Worm (Caenorhabditis elegans) whole organism, late embryonic: ENCODE results near the gene abcf-1.

Experiments used
- C08G9.2 ChIP-seq: sonication (generic microtip); optimal IDR thresholded peaks from 2 replicates; lab custom pipeline; 2016; ENCODE audit warnings: mild to moderate bottlenecking, missing genetic modification characterization, moderate library complexity, missing compliant biosample characterization
- K02D7.2 ChIP-seq: sonication (generic microtip); optimal IDR thresholded peaks from 2 replicates; lab custom pipeline; 2017; ENCODE audit warnings: mild to moderate bottlenecking, missing genetic modification characterization, missing compliant biosample characterization
- K09A11.1 ChIP-seq: sonication (generic microtip); optimal IDR thresholded peaks from 2 replicates; lab custom pipeline; 2017; ENCODE audit warnings: antibody characterized with exemption, mild to moderate bottlenecking, missing genetic modification characterization, missing compliant biosample characterization; ENCODE audit not compliant: insufficient read depth
- T23F11.4 ChIP-seq: fragments of 200-800 bp; sonication (Bioruptor generic); optimal IDR thresholded peaks from 2 replicates; lab custom pipeline; 2018; ENCODE audit warnings: mild to moderate bottlenecking, missing genetic modification characterization, missing compliant biosample characterization
- Y22D7AL.16 ChIP-seq: sonication (generic microtip); optimal IDR thresholded peaks from 2 replicates; lab custom pipeline; 2016; ENCODE audit warnings: missing genetic modification characterization, missing compliant biosample characterization
- ahr-1 ChIP-seq: sonication (generic microtip); optimal IDR thresholded peaks from 2 replicates; lab custom pipeline; 2016; ENCODE audit warnings: missing genetic modification characterization, missing compliant biosample characterization
- ceh-14 ChIP-seq: sonication (generic microtip); optimal IDR thresholded peaks from 2 replicates; lab custom pipeline; 2016; ENCODE audit warnings: missing genotype, missing genetic modification characterization, missing compliant biosample characterization
- ceh-18 ChIP-seq: sonication (generic microtip); optimal IDR thresholded peaks from 2 replicates; lab custom pipeline; 2016; ENCODE audit warnings: missing genetic modification characterization, missing compliant biosample characterization
- ceh-2 ChIP-seq: sonication (generic microtip); optimal IDR thresholded peaks from 2 replicates; lab custom pipeline; 2016; ENCODE audit warnings: missing genotype, missing genetic modification characterization, missing compliant biosample characterization
- ceh-22 ChIP-seq: sonication (generic microtip); optimal IDR thresholded peaks from 2 replicates; lab custom pipeline; 2017; ENCODE audit warnings: missing biosample characterization, missing genetic modification characterization
- ceh-31 ChIP-seq: sonication (generic microtip); optimal IDR thresholded peaks from 2 replicates; lab custom pipeline; 2016; ENCODE audit warnings: missing genetic modification characterization, missing compliant biosample characterization
- ceh-34 ChIP-seq: sonication (generic microtip); optimal IDR thresholded peaks from 2 replicates; lab custom pipeline; 2016; ENCODE audit warnings: mild to moderate bottlenecking, missing genetic modification characterization, missing compliant biosample characterization
- ceh-45 ChIP-seq: fragments of 200-800 bp; sonication (Bioruptor generic); IDR thresholded peaks from 2 replicates; pipeline ENCODE4 v1.3.6; 2022; ENCODE audit warnings: missing genetic modification reagents, missing genetic modification characterization, missing compliant biosample characterization
- ceh-6 ChIP-seq: fragments of 200-800 bp; sonication (Bioruptor generic); optimal IDR thresholded peaks from 2 replicates; lab custom pipeline; 2018; ENCODE audit warnings: mild to moderate bottlenecking, missing genetic modification characterization, missing compliant biosample characterization
- che-1 ChIP-seq: sonication (generic microtip); optimal IDR thresholded peaks from 2 replicates; lab custom pipeline; 2016; ENCODE audit warnings: mild to moderate bottlenecking, missing genetic modification characterization, missing compliant biosample characterization
- dmd-4 ChIP-seq: sonication (generic microtip); optimal IDR thresholded peaks from 2 replicates; lab custom pipeline; 2016; ENCODE audit warnings: borderline replicate concordance, missing genetic modification characterization, missing compliant biosample characterization
- dve-1 ChIP-seq: sonication (generic microtip); optimal IDR thresholded peaks from 2 replicates; lab custom pipeline; 2017; ENCODE audit warnings: antibody characterized with exemption, mild to moderate bottlenecking, missing genetic modification characterization, missing compliant biosample characterization
- elt-2 ChIP-seq: sonication (generic microtip); optimal IDR thresholded peaks from 2 replicates; lab custom pipeline; 2016; ENCODE audit warnings: missing genetic modification reagents, missing genetic modification characterization, missing compliant biosample characterization
- elt-4 ChIP-seq: sonication (generic microtip); optimal IDR thresholded peaks from 2 replicates; lab custom pipeline; 2016; ENCODE audit warnings: missing genetic modification characterization, missing compliant biosample characterization
- ets-4 ChIP-seq: sonication (generic microtip); optimal IDR thresholded peaks from 2 replicates; lab custom pipeline; 2016; ENCODE audit warnings: missing genetic modification characterization, missing compliant biosample characterization
- eyg-1 ChIP-seq: sonication (generic microtip); optimal IDR thresholded peaks from 2 replicates; lab custom pipeline; 2016; ENCODE audit warnings: missing genotype, missing genetic modification characterization, missing compliant biosample characterization
- fax-1 ChIP-seq: sonication (generic microtip); optimal IDR thresholded peaks from 2 replicates; lab custom pipeline; 2016; ENCODE audit warnings: missing genotype, missing genetic modification characterization, missing compliant biosample characterization
- gmeb-2 ChIP-seq: sonication (generic microtip); optimal IDR thresholded peaks from 2 replicates; lab custom pipeline; 2016; ENCODE audit warnings: missing genetic modification characterization, inconsistent platforms, missing compliant biosample characterization
- hlh-13 ChIP-seq: fragments of 200-800 bp; sonication (Bioruptor generic); optimal IDR thresholded peaks from 2 replicates; lab custom pipeline; 2018; ENCODE audit warnings: mild to moderate bottlenecking, missing genetic modification characterization, missing compliant biosample characterization
- hlh-15 ChIP-seq: sonication (generic microtip); optimal IDR thresholded peaks from 2 replicates; lab custom pipeline; 2016; ENCODE audit warnings: missing genetic modification characterization, missing compliant biosample characterization
- hlh-6 ChIP-seq: sonication (generic microtip); optimal IDR thresholded peaks from 2 replicates; lab custom pipeline; 2016; ENCODE audit warnings: missing genotype, missing genetic modification characterization, missing compliant biosample characterization
- lim-6 ChIP-seq: sonication (generic microtip); optimal IDR thresholded peaks from 2 replicates; lab custom pipeline; 2016; ENCODE audit warnings: missing genetic modification characterization, missing compliant biosample characterization
- lin-11 ChIP-seq: fragments of 200-800 bp; sonication (Bioruptor generic); optimal IDR thresholded peaks from 2 replicates; lab custom pipeline; 2018; ENCODE audit warnings: mild to moderate bottlenecking, missing genetic modification characterization, missing compliant biosample characterization
- mec-3 ChIP-seq: sonication (generic microtip); optimal IDR thresholded peaks from 2 replicates; lab custom pipeline; 2016; ENCODE audit warnings: borderline replicate concordance, missing genetic modification characterization, missing compliant biosample characterization
- nfya-1 ChIP-seq: sonication (generic microtip); optimal IDR thresholded peaks from 2 replicates; lab custom pipeline; 2017; ENCODE audit warnings: missing genetic modification characterization, mild to moderate bottlenecking, missing compliant biosample characterization, antibody characterized with exemption, moderate library complexity
- nhr-11 ChIP-seq: fragments of 150-350 bp; optimal IDR thresholded peaks from 2 replicates; lab custom pipeline; 2014; ENCODE audit warnings: missing biosample characterization, missing genetic modification characterization
- npax-4 ChIP-seq: sonication (generic microtip); optimal IDR thresholded peaks from 2 replicates; lab custom pipeline; 2016; ENCODE audit warnings: missing genetic modification characterization, missing compliant biosample characterization
- odd-2 ChIP-seq: sonication (generic microtip); optimal IDR thresholded peaks from 2 replicates; lab custom pipeline; 2017; ENCODE audit warnings: antibody characterized with exemption, mild to moderate bottlenecking, missing genetic modification characterization, missing compliant biosample characterization
- pax-1 ChIP-seq: fragments of 150-350 bp; optimal IDR thresholded peaks from 2 replicates; lab custom pipeline; 2014; ENCODE audit warnings: missing biosample characterization, missing genetic modification characterization
- pqm-1 ChIP-seq: sonication (generic microtip); optimal IDR thresholded peaks from 2 replicates; lab custom pipeline; 2016; ENCODE audit warnings: missing genetic modification characterization, missing compliant biosample characterization
- ref-2 ChIP-seq: sonication (generic microtip); optimal IDR thresholded peaks from 2 replicates; lab custom pipeline; 2016; ENCODE audit warnings: missing genetic modification characterization, missing compliant biosample characterization
- rnt-1 ChIP-seq: sonication (generic microtip); optimal IDR thresholded peaks from 2 replicates; lab custom pipeline; 2016; ENCODE audit warnings: missing genetic modification characterization, missing compliant biosample characterization
- sox-4 ChIP-seq: sonication (generic microtip); optimal IDR thresholded peaks from 2 replicates; lab custom pipeline; 2017; ENCODE audit warnings: mild to moderate bottlenecking, missing genetic modification characterization, inconsistent platforms, missing compliant biosample characterization
- syd-9 ChIP-seq: sonication (generic microtip); optimal IDR thresholded peaks from 2 replicates; lab custom pipeline; 2016; ENCODE audit warnings: mild to moderate bottlenecking, missing genetic modification characterization, moderate library complexity, missing compliant biosample characterization
- tbx-2 ChIP-seq: sonication (generic microtip); optimal IDR thresholded peaks from 2 replicates; lab custom pipeline; 2016; ENCODE audit warnings: missing genetic modification characterization, missing compliant biosample characterization
- tbx-7 ChIP-seq: sonication (generic microtip); optimal IDR thresholded peaks from 2 replicates; lab custom pipeline; 2016; ENCODE audit warnings: missing genotype, missing genetic modification characterization, missing compliant biosample characterization
- ttx-3 ChIP-seq: sonication (generic microtip); optimal IDR thresholded peaks from 2 replicates; lab custom pipeline; 2016; ENCODE audit warnings: missing genetic modification reagents, missing genetic modification characterization, missing compliant biosample characterization
- unc-55 ChIP-seq: sonication (generic microtip); optimal IDR thresholded peaks from 2 replicates; lab custom pipeline; 2017; ENCODE audit warnings: missing biosample characterization, missing genetic modification reagents, missing genetic modification characterization
- unc-86 ChIP-seq: sonication (generic microtip); optimal IDR thresholded peaks from 2 replicates; lab custom pipeline; 2016; ENCODE audit warnings: missing genetic modification characterization, missing compliant biosample characterization
- zip-5 ChIP-seq: sonication (generic microtip); optimal IDR thresholded peaks from 2 replicates; lab custom pipeline; 2016; ENCODE audit warnings: missing genetic modification characterization, missing compliant biosample characterization
- ztf-16 ChIP-seq: sonication (generic microtip); optimal IDR thresholded peaks from 2 replicates; lab custom pipeline; 2017; ENCODE audit warnings: missing genetic modification characterization, missing compliant biosample characterization

The abcf-1 gene

ce11 chrV:12787026-12787425 lies 23.9 kb upstream of the abcf-1 start, which contains the start of gene fkb-4:
Gene fkb-4, minus strand, starts transcription at chrV:12787126.
- TF ChIP-seq C08G9.2 (no peak), hlh-6 (tag; lab: Kevin White, UChicago) (no peak), T23F11.4 (GFP tag; lab: Kevin White, UChicago) (no peak), unc-86 (tag; lab: Kevin White, UChicago) (no peak), ztf-16 (tag; lab: Kevin White, UChicago) (no peak), npax-4 (tag; lab: Kevin White, UChicago) (no peak), odd-2 (tag; lab: Kevin White, UChicago) (no peak)

ce11 chrV:12786340-12786739 lies 23.2 kb upstream of the abcf-1 start:
- TF ChIP-seq unc-55 (GFP tag; lab: Kevin White, UChicago) (no peak), ceh-45 (GFP tag; lab: Robert Waterston, UW) (no peak), elt-4 (tag; lab: Kevin White, UChicago) (no peak), elt-2 (tag; lab: Kevin White, UChicago) (no peak), hlh-15 (no peak), lin-11 (tag; lab: Kevin White, UChicago) (no peak), tbx-7 (tag; lab: Kevin White, UChicago) (no peak)

ce11 chrV:12784861-12785260 lies 21.7 kb upstream of the abcf-1 start, which contains the start of gene sre-20:
Gene sre-20, minus strand, starts transcription at chrV:12784961.
- TF ChIP-seq elt-2 (tag; lab: Kevin White, UChicago) (no peak), ttx-3 (tag; lab: Kevin White, UChicago) (no peak), gmeb-2 (tag; lab: Kevin White, UChicago) (no peak), mec-3 (tag; lab: Kevin White, UChicago) (no peak), ceh-34 (tag; lab: Kevin White, UChicago) (no peak), ceh-31 (tag; lab: Kevin White, UChicago) (no peak), ceh-6 (GFP tag; lab: Kevin White, UChicago) (no peak), ceh-14 (no peak), pqm-1 (tag; lab: Kevin White, UChicago) (no peak), ref-2 (tag; lab: Kevin White, UChicago) (no peak), pax-1 (no peak), eyg-1 (tag; lab: Kevin White, UChicago) (no peak)

- TF ChIP-seq ceh-18 (peak; percentile 75), ceh-31 (tag; lab: Kevin White, UChicago) (peak; percentile 73), zip-5 (tag; lab: Kevin White, UChicago) (peak; percentile 82), gmeb-2 (tag; lab: Kevin White, UChicago) (peak; percentile 92), syd-9 (tag; lab: Kevin White, UChicago) (peak; percentile 92), ceh-2 (tag; lab: Kevin White, UChicago) (peak; percentile 82), ets-4 (tag; lab: Kevin White, UChicago) (peak; percentile 48), dve-1 (tag; lab: Kevin White, UChicago) (peak; percentile 81), nfya-1 (tag; lab: Kevin White, UChicago) (peak; percentile 69), hlh-13 (GFP tag; lab: Kevin White, UChicago) (peak; percentile 80), ahr-1 (tag; lab: Kevin White, UChicago) (peak; percentile 67), odd-2 (tag; lab: Kevin White, UChicago) (peak; percentile 76), C08G9.2 (peak; percentile 80), dmd-4 (tag; lab: Kevin White, UChicago) (peak; percentile 80), unc-55 (GFP tag; lab: Kevin White, UChicago) (no peak), ref-2 (tag; lab: Kevin White, UChicago) (peak; percentile 91), tbx-2 (tag; lab: Kevin White, UChicago) (peak; percentile 85), T23F11.4 (GFP tag; lab: Kevin White, UChicago) (peak; percentile 90), Y22D7AL.16 (tag; lab: Kevin White, UChicago) (peak; percentile 93), nhr-11 (tag; lab: Kevin White, UChicago) (no peak), lim-6 (tag; lab: Kevin White, UChicago) (peak; percentile 75), pax-1 (peak; percentile 7), ceh-22 (tag; lab: Kevin White, UChicago) (no peak), ztf-16 (tag; lab: Kevin White, UChicago) (peak; percentile 91), eyg-1 (tag; lab: Kevin White, UChicago) (peak; percentile 83), K09A11.1 (peak; percentile 68), rnt-1 (tag; lab: Kevin White, UChicago) (peak; percentile 69), che-1 (tag; lab: Kevin White, UChicago) (peak; percentile 90), K02D7.2 (tag; lab: Kevin White, UChicago) (peak; percentile 88), sox-4 (tag; lab: Kevin White, UChicago) (peak; percentile 94), fax-1 (tag; lab: Kevin White, UChicago) (peak; percentile 88)
Measured at ce11 chrV:12780248-12780647, 17.1 kb upstream of the abcf-1 start.
